Worm (Caenorhabditis elegans) whole organism, mixed stage, embryonic: Measurements from ENCODE around the gene atg-16.2.

ENCODE experiments used
- M03D4.4 ChIP-seq: sonication (generic microtip); optimal IDR thresholded peaks from 2 replicates; lab custom pipeline; 2017; ENCODE audit warnings: mild to moderate bottlenecking, missing genetic modification characterization, missing compliant biosample characterization
- bed-3 ChIP-seq: fragments of 200-800 bp; sonication (Bioruptor generic); optimal IDR thresholded peaks from 3 replicates; lab custom pipeline; 2018; ENCODE audit warnings: mild to moderate bottlenecking, missing genetic modification characterization, moderate library complexity, missing compliant biosample characterization
- blmp-1 ChIP-seq: fragments of 150-350 bp; optimal IDR thresholded peaks from 2 replicates; lab custom pipeline; 2014; ENCODE audit warnings: missing biosample characterization, missing genetic modification characterization
- ceh-39 ChIP-seq: fragments of 150-350 bp; optimal IDR thresholded peaks from 2 replicates; lab custom pipeline; 2014; ENCODE audit warnings: missing biosample characterization, missing genetic modification characterization
- ceh-43 ChIP-seq: fragments of 200-800 bp; sonication (Bioruptor generic); optimal IDR thresholded peaks from 2 replicates; lab custom pipeline; 2018; ENCODE audit warnings: mild to moderate bottlenecking, missing genetic modification characterization, moderate library complexity, missing compliant biosample characterization
- ces-1 ChIP-seq: fragments of 150-350 bp; optimal IDR thresholded peaks from 2 replicates; lab custom pipeline; 2014; ENCODE audit warnings: missing biosample characterization, missing genetic modification reagents, missing genetic modification characterization
- cnd-1 ChIP-seq: fragments of 200-800 bp; sonication (Bioruptor generic); optimal IDR thresholded peaks from 2 replicates; lab custom pipeline; 2018; ENCODE audit warnings: mild to moderate bottlenecking, missing genetic modification characterization, missing compliant biosample characterization
- drap-1 ChIP-seq: fragments of 200-800 bp; sonication (Bioruptor generic); optimal IDR thresholded peaks from 3 replicates; lab custom pipeline; 2018; ENCODE audit warnings: mild to moderate bottlenecking, missing genetic modification characterization, missing compliant biosample characterization
- elt-1 ChIP-seq: sonication (generic microtip); optimal IDR thresholded peaks from 2 replicates; lab custom pipeline; 2017; ENCODE audit warnings: missing genetic modification characterization, mild to moderate bottlenecking, missing compliant biosample characterization, antibody characterized with exemption, moderate library complexity, borderline replicate concordance; ENCODE audit not compliant: insufficient read depth
- elt-3 ChIP-seq: fragments of 150-350 bp; optimal IDR thresholded peaks from 2 replicates; lab custom pipeline; 2014; ENCODE audit warnings: missing biosample characterization, missing genetic modification characterization
- ham-2 ChIP-seq: fragments of 200-800 bp; sonication (Bioruptor generic); optimal IDR thresholded peaks from 2 replicates; lab custom pipeline; 2018; ENCODE audit warnings: mild to moderate bottlenecking, missing genetic modification characterization, missing compliant biosample characterization
- lin-32 ChIP-seq: fragments of 200-800 bp; sonication (Bioruptor generic); optimal IDR thresholded peaks from 2 replicates; lab custom pipeline; 2018; ENCODE audit warnings: mild to moderate bottlenecking, missing genetic modification characterization, missing compliant biosample characterization
- lsy-2 ChIP-seq: fragments of 150-350 bp; optimal IDR thresholded peaks from 2 replicates; lab custom pipeline; 2014; ENCODE audit warnings: missing biosample characterization, missing genetic modification characterization
- mab-5 ChIP-seq: fragments of 150-350 bp; optimal IDR thresholded peaks from 2 replicates; lab custom pipeline; 2014; ENCODE audit warnings: missing biosample characterization, missing genetic modification characterization
- mep-1 ChIP-seq: fragments of 150-350 bp; optimal IDR thresholded peaks from 2 replicates; lab custom pipeline; 2017; ENCODE audit warnings: missing biosample characterization, missing genetic modification reagents, missing genetic modification characterization, inconsistent platforms
- mls-2 ChIP-seq: sonication (generic microtip); optimal IDR thresholded peaks from 2 replicates; lab custom pipeline; 2016; ENCODE audit warnings: mild to moderate bottlenecking, missing genetic modification characterization, moderate library complexity, missing compliant biosample characterization
- nhr-12 ChIP-seq: fragments of 150-350 bp; optimal IDR thresholded peaks from 2 replicates; lab custom pipeline; 2014; ENCODE audit warnings: missing biosample characterization, missing genetic modification characterization
- nhr-2 ChIP-seq: fragments of 150-350 bp; optimal IDR thresholded peaks from 2 replicates; lab custom pipeline; 2014; ENCODE audit warnings: missing biosample characterization, missing genetic modification characterization
- nhr-237 ChIP-seq: fragments of 150-350 bp; optimal IDR thresholded peaks from 2 replicates; lab custom pipeline; 2014; ENCODE audit warnings: missing biosample characterization, missing genetic modification characterization
- nhr-28 ChIP-seq: fragments of 150-350 bp; optimal IDR thresholded peaks from 2 replicates; lab custom pipeline; 2014; ENCODE audit warnings: missing biosample characterization, missing genetic modification characterization
- nhr-76 ChIP-seq: sonication (generic microtip); optimal IDR thresholded peaks from 2 replicates; lab custom pipeline; 2017; ENCODE audit warnings: missing biosample characterization, missing genetic modification characterization
- pha-4 ChIP-seq: fragments of 150-350 bp; optimal IDR thresholded peaks from 2 replicates; lab custom pipeline; 2018; ENCODE audit warnings: missing biosample characterization, missing genetic modification reagents, missing genetic modification characterization
- snpc-4 ChIP-seq: fragments of 150-350 bp; optimal IDR thresholded peaks from 2 replicates; lab custom pipeline; 2014; ENCODE audit warnings: missing biosample characterization, missing genetic modification characterization
- sptf-1 ChIP-seq: sonication (generic microtip); optimal IDR thresholded peaks from 2 replicates; lab custom pipeline; 2017; ENCODE audit warnings: mild to moderate bottlenecking, missing genetic modification characterization, moderate library complexity, missing compliant biosample characterization
- tbx-8 ChIP-seq: fragments of 200-800 bp; sonication (Bioruptor generic); optimal IDR thresholded peaks from 2 replicates; lab custom pipeline; 2018; ENCODE audit warnings: mild to moderate bottlenecking, missing genetic modification characterization, moderate library complexity, missing compliant biosample characterization
- unc-120 ChIP-seq: sonication (generic microtip); optimal IDR thresholded peaks from 2 replicates; lab custom pipeline; 2017; ENCODE audit warnings: missing genetic modification characterization, missing compliant biosample characterization; ENCODE audit not compliant: poor library complexity, severe bottlenecking
- unc-62 ChIP-seq: fragments of 150-350 bp; optimal IDR thresholded peaks from 2 replicates; lab custom pipeline; 2014; ENCODE audit warnings: missing biosample characterization, missing genetic modification reagents, missing genetic modification characterization
- zip-8 ChIP-seq: fragments of 150-350 bp; optimal IDR thresholded peaks from 2 replicates; lab custom pipeline; 2014; ENCODE audit warnings: missing biosample characterization, missing genetic modification characterization
- ztf-11 ChIP-seq: fragments of 150-350 bp; optimal IDR thresholded peaks from 2 replicates; lab custom pipeline; 2014; ENCODE audit warnings: missing biosample characterization, missing genetic modification characterization

Gene atg-16.2

DNA sequence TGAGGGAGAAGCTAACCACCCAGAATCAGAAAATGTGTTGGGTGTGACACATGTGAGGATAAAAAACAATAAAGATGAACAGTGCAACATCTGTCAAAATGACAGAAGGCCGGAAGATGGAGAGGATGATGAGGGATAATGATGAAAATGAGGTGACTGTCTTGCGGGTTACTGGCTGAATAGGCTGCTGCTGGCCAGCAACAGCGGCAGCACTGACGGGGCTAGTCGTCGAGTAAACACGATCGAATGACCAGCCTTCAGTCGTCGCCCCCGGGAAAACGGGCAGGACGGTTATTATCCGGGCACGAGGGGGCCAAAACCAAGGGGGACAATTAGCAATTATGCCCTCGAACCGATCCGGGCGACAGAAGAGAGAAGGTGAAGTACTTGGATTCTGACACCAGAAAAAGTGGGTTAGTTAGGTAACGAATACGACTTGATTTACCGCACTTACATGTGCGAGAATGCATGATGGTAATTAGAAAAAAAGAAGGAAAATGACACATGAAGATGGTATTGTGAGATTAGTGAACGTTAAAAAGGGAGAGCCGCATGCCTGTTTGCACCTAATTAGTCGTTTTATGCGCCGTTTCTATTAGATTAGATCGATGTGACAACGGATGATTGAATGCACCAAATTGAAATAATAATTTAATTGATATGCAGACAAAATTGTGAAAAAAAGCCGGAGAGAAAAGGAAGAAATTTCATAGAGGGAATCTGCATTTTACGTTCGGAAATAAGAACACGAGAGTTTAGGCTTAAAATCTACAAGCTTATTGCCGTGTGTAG is 41.3 kb downstream of the atg-16.2 start:
- TF ChIP-seq mls-2 (peak; percentile 77), elt-3 (no peak), nhr-237 (tag; lab: Kevin White, UChicago) (no peak), ceh-43 (GFP tag; lab: Kevin White, UChicago) (peak; percentile 76), lin-32 (GFP tag; lab: Kevin White, UChicago) (peak; percentile 51), unc-62 (GFP tag; lab: Kevin White, UChicago) (peak; percentile 57), ham-2 (GFP tag; lab: Kevin White, UChicago) (peak; percentile 66), ces-1 (GFP tag; lab: Kevin White, UChicago) (peak; percentile 79), ztf-11 (tag; lab: Kevin White, UChicago) (no peak), nhr-28 (tag; lab: Kevin White, UChicago) (no peak), cnd-1 (peak; percentile 90), nhr-2 (peak; percentile 93), sptf-1 (tag; lab: Kevin White, UChicago) (peak; percentile 57), zip-8 (no peak)

DNA sequence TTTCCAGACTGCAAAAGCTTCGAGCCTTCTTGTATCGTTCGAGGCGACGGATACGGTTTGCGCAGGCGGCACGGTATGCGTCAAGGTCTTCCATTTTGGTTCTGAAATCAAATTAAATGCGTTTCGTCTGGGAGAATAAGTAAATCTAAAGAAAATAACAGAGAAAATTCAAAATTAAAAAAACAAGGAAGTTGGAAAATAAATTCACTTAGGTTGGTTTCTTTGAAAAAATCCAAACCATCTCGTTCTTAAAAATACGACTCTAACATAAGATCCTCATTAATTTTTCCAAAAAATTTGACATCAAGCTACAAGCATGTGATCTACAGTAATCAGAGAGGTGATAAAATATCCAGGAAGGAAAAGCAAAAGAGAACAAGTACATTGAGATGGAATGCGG is 43.0 kb downstream of the atg-16.2 start, which contains the start of gene T25D10.4:
Gene T25D10.4 (minus strand): TSS at position 101 of the 400 bp plus-strand sequence.
- TF ChIP-seq nhr-12 (tag; lab: Kevin White, UChicago) (no peak), drap-1 (GFP tag; lab: Kevin White, UChicago) (no peak), lsy-2 (tag; lab: Kevin White, UChicago) (no peak), ceh-39 (tag; lab: Kevin White, UChicago) (no peak), bed-3 (no peak), ces-1 (GFP tag; lab: Kevin White, UChicago) (no peak), mls-2 (no peak), mep-1 (no peak), pha-4 (tag; lab: Kevin White, UChicago) (no peak), snpc-4 (tag; lab: Kevin White, UChicago) (no peak), blmp-1 (tag; lab: Kevin White, UChicago) (no peak), ceh-43 (GFP tag; lab: Kevin White, UChicago) (no peak), cnd-1 (no peak), nhr-76 (tag; lab: Kevin White, UChicago) (no peak), M03D4.4 (tag; lab: Kevin White, UChicago) (no peak), elt-1 (tag; lab: Kevin White, UChicago) (no peak), mab-5 (tag; lab: Kevin White, UChicago) (no peak), zip-8 (no peak), unc-62 (GFP tag; lab: Kevin White, UChicago) (no peak)

DNA sequence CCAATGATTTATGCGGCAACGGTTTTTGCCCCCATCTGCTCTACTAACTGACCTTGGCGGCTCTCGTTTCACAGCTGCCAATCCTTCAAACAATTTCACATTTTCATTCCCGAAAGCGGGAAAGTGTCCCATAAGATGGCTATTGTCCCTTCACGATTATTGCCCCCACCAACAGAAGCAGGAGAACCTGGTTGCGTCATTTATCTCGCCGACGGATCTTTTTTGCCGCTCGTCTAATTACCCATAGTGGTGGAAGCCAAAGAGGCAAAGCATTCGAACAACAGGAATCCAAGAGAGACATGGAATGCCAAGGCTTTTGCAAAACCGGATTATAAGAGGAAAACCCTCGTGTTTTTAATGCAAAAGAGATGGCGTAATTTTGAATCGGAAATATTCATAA is 44.1 kb downstream of the atg-16.2 start:
- TF ChIP-seq lin-32 (GFP tag; lab: Kevin White, UChicago) = peak; percentile 31
- no peak for TF ChIP-seq tbx-8 (GFP tag; lab: Kevin White, UChicago)
- TF ChIP-seq snpc-4 (tag; lab: Kevin White, UChicago) = no peak
- TF ChIP-seq elt-3 = no peak
- TF ChIP-seq zip-8 = peak; percentile 65
- no peak for TF ChIP-seq unc-120 (tag; lab: Kevin White, UChicago)
- peak; percentile 9 for TF ChIP-seq nhr-2
- TF ChIP-seq mep-1 = peak; percentile 31
- TF ChIP-seq ham-2 (GFP tag; lab: Kevin White, UChicago) = peak; percentile 90
- TF ChIP-seq ces-1 (GFP tag; lab: Kevin White, UChicago) = no peak
- TF ChIP-seq mls-2 = peak; percentile 44
- TF ChIP-seq M03D4.4 (tag; lab: Kevin White, UChicago) = no peak
- peak; percentile 69 for TF ChIP-seq elt-1 (tag; lab: Kevin White, UChicago)
- no peak for TF ChIP-seq blmp-1 (tag; lab: Kevin White, UChicago)
- TF ChIP-seq ceh-43 (GFP tag; lab: Kevin White, UChicago) = no peak
- peak; percentile 36 for TF ChIP-seq cnd-1
- no peak for TF ChIP-seq lsy-2 (tag; lab: Kevin White, UChicago)

DNA sequence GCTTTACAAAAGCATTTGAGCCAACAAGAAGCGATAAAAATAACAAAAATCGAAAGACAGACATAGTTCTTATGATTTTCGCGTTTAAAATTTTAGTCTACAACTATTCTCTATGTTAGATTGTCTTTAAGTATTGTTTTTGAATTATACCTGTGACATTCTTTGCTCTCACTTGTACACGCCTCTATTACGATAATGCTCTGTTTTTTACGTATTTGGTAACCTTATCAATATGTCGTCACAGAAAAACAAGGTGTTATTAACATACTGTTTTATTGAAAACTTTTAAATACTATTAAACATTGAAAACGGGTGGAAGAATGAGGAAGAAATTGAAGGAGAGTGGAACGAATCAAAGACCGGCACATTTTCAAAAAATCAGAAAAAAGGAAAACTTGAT is 45.9 kb downstream of the atg-16.2 start, which contains the start of gene spp-11:
Gene spp-11 (minus strand): TSS at position 101 of the 400 bp plus-strand sequence.
- TF ChIP-seq nhr-76 (tag; lab: Kevin White, UChicago) = no peak
- TF ChIP-seq sptf-1 (tag; lab: Kevin White, UChicago) = no peak
- TF ChIP-seq ceh-43 (GFP tag; lab: Kevin White, UChicago) = no peak
- TF ChIP-seq unc-62 (GFP tag; lab: Kevin White, UChicago) = no peak
